Fruit fly (Drosophila melanogaster): ENCODE results near the gene CG12659.

The CG12659 gene

DNA sequence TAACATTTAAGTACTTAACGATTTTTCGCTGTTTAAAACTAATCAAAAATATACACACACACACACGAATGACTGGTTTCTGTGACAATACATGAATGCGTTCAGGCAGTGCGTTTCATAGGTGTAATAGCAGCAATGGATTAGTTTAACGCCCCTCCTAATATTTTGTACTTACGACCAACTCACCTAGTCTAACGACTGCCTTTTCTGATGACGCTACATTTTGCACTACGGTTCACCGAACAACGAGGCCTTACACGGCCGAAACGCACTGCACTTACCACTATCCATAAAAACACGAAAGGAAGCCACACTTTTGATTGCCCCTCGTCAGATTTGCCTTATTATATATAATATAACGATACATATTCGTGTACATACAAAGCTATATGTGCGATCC lies 9.6 kb upstream of the CG12659 start:
- no peak for TF ChIP-seq pan (optimal IDR thresholded peaks at IDR 0.05)
- TF ChIP-seq CG8478 (optimal IDR thresholded peaks at IDR 0.05) = no peak
- no peak for TF ChIP-seq usp (GFP tag; optimal IDR thresholded peaks at IDR 0.05)

DNA sequence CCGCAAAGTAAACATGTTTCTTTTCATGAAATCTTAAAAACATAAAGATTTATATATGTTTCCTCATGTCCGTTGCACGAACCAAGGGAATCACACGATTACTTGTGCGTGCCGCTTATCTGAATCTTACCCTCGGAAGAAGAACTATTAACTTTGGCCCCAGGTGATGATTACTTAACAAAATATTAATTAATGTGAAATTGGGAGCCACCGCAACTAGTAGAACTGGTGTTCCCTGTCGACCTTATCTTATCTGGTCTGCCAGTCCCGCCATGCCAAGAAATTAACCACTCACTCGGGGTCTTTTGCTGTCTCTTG lies 1.6 kb upstream of the CG12659 start:
- no peak for TF ChIP-seq psq (optimal IDR thresholded peaks at IDR 0.05)
- no peak for TF ChIP-seq Dll (optimal IDR thresholded peaks at IDR 0.05)
- no peak for TF ChIP-seq EcR (GFP tag; optimal IDR thresholded peaks at IDR 0.05)
- no peak for TF ChIP-seq CG8478 (optimal IDR thresholded peaks at IDR 0.05)
- no peak for TF ChIP-seq usp (GFP tag; optimal IDR thresholded peaks at IDR 0.05)
- no peak for TF ChIP-seq pan (optimal IDR thresholded peaks at IDR 0.05)

dm6 chrX:8592437-8593158 lies 1.1 kb upstream of the CG12659 start:
- TF ChIP-seq usp (GFP tag; optimal IDR thresholded peaks at IDR 0.05) (no peak), psq (optimal IDR thresholded peaks at IDR 0.05) (no peak), EcR (GFP tag; optimal IDR thresholded peaks at IDR 0.05) (no peak), CG8478 (optimal IDR thresholded peaks at IDR 0.05) (no peak), Dll (optimal IDR thresholded peaks at IDR 0.05) (no peak), pan (optimal IDR thresholded peaks at IDR 0.05) (no peak)

DNA sequence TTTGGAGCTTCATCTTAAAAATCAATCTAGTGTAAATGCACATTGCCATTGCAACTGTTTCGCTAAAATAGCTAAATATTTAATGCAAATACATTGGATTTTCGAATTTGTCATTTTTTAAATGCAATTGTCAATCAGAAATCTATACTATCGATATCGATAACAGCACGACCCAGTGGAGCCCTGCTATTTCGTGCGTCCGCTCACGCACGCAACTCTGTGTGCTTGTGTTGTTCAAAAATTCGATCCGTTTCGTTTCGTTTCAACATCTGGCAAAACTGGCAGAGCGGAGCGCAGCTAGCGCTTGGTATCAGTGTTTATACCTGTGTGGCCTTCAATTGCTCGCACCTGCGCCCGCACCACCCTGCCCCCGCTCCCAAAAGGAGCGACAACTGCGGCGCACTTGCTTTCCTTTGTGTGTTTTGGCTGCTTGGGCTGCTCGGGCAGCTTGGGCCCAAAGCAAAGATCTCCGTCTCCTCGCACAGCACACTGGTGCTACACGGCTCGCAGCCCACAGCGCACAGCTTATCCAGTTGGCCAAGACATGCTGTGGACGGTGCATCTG lies 2.8 kb downstream of the CG12659 start, which contains the start of gene CG12081:
Gene CG12081, plus strand, starts transcription at position 205 of the 565 bp plus-strand sequence.
- TF ChIP-seq pan (optimal IDR thresholded peaks at IDR 0.05) (no peak), usp (GFP tag; optimal IDR thresholded peaks at IDR 0.05) (no peak), psq (optimal IDR thresholded peaks at IDR 0.05) (no peak), CG8478 (optimal IDR thresholded peaks at IDR 0.05) (no peak), EcR (GFP tag; optimal IDR thresholded peaks at IDR 0.05) (no peak), Dll (optimal IDR thresholded peaks at IDR 0.05) (no peak)

dm6 chrX:8583159-8583558 lies 8.4 kb downstream of the CG12659 start:
- TF ChIP-seq psq (optimal IDR thresholded peaks at IDR 0.05) (no peak), EcR (GFP tag; optimal IDR thresholded peaks at IDR 0.05) (no peak), usp (GFP tag; optimal IDR thresholded peaks at IDR 0.05) (no peak)

DNA sequence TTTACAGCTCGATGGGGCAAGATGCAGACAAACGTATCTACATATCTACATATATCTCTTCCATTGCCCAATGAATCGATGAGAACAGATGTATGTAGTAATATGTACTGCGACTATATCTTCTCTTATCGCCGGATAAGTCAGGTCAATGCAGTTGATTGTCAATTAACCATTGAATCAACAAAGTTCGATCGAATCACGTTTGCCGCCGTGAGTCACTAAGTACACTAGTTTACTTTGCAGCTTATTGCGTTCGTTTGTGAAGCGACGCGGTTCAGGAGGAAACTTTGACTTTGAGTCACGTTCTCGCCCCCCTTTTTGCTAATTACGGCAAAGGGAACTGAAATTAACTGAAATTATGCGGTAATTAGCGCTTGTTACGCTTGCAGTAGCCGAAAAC lies 10.7 kb downstream of the CG12659 start:
- TF ChIP-seq pan (optimal IDR thresholded peaks at IDR 0.05) = no peak
- no peak for TF ChIP-seq EcR (GFP tag; optimal IDR thresholded peaks at IDR 0.05)
- TF ChIP-seq psq (optimal IDR thresholded peaks at IDR 0.05) = no peak
- TF ChIP-seq CG8478 (optimal IDR thresholded peaks at IDR 0.05) = no peak
- no peak for TF ChIP-seq usp (GFP tag; optimal IDR thresholded peaks at IDR 0.05)

- TF ChIP-seq pan (optimal IDR thresholded peaks at IDR 0.05) (no peak), EcR (GFP tag; optimal IDR thresholded peaks at IDR 0.05) (no peak), usp (GFP tag; optimal IDR thresholded peaks at IDR 0.05) (no peak), Dll (optimal IDR thresholded peaks at IDR 0.05) (no peak), CG8478 (optimal IDR thresholded peaks at IDR 0.05) (no peak), psq (optimal IDR thresholded peaks at IDR 0.05) (no peak)
These were observed 11.7 kb downstream of the CG12659 start for dm6 chrX:8579875-8580274.

- TF ChIP-seq EcR (GFP tag; optimal IDR thresholded peaks at IDR 0.05) = no peak
- no peak for TF ChIP-seq Dll (optimal IDR thresholded peaks at IDR 0.05)
- TF ChIP-seq CG8478 (optimal IDR thresholded peaks at IDR 0.05) = no peak
- TF ChIP-seq usp (GFP tag; optimal IDR thresholded peaks at IDR 0.05) = no peak
- TF ChIP-seq pan (optimal IDR thresholded peaks at IDR 0.05) = no peak
- no peak for TF ChIP-seq psq (optimal IDR thresholded peaks at IDR 0.05)
These were observed 12.4 kb downstream of the CG12659 start for dm6 chrX:8579097-8579496.

- TF ChIP-seq usp (GFP tag; optimal IDR thresholded peaks at IDR 0.05) (no peak), EcR (GFP tag; optimal IDR thresholded peaks at IDR 0.05) (no peak), CG8478 (optimal IDR thresholded peaks at IDR 0.05) (no peak), pan (optimal IDR thresholded peaks at IDR 0.05) (no peak), psq (optimal IDR thresholded peaks at IDR 0.05) (no peak), Dll (optimal IDR thresholded peaks at IDR 0.05) (no peak)
These were observed 14.9 kb downstream of the CG12659 start for dm6 chrX:8576675-8577074.

DNA sequence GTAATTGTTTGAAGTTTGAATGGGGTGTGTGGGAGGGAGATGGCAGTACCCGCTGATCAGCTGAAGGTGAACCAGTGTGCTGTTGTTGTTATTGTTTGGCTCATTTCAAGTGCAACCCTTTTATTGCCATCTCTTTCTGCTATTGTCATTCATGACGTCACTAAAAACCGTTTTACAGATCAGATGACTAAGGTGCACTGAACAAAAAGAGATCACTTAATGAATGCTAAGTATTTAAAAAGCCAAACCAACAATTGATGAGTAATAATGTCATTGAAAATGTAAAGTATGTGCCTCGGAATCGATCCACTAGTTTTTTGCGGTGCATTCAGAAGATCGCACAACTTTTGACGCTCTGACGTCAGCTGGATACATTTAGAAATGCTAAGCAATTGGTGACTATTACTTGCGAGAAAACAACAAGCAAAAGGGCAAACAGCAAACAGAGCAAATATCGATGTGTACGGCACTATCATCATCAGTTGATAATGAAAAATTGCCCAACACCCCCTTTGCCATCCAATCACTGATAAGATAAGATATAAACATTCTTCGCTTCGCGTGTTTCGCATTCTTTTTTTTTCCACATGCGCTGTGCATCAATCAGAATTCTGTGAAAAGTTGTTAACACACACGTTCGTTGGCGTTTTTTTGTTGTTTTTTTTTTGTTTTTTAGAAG lies 16.7 kb downstream of the CG12659 start:
- TF ChIP-seq EcR (GFP tag; optimal IDR thresholded peaks at IDR 0.05) (no peak), CG8478 (optimal IDR thresholded peaks at IDR 0.05) (no peak), usp (GFP tag; optimal IDR thresholded peaks at IDR 0.05) (no peak), pan (optimal IDR thresholded peaks at IDR 0.05) (no peak), psq (optimal IDR thresholded peaks at IDR 0.05) (no peak), Dll (optimal IDR thresholded peaks at IDR 0.05) (no peak)

- TF ChIP-seq CG8478 (optimal IDR thresholded peaks at IDR 0.05) = no peak
- TF ChIP-seq pan (optimal IDR thresholded peaks at IDR 0.05) = no peak
These were observed 17.6 kb downstream of the CG12659 start, which contains the start of gene CG12065 for dm6 chrX:8573744-8574484. TSS of gene CG12065 (plus strand) at chrX:8574306.

dm6 chrX:8572939-8573594 lies 18.5 kb downstream of the CG12659 start, which contains the start of gene spirit:
TSS of gene spirit (minus strand) at chrX:8573593.
- TF ChIP-seq psq (optimal IDR thresholded peaks at IDR 0.05) (no peak), Dll (optimal IDR thresholded peaks at IDR 0.05) (no peak), CG8478 (optimal IDR thresholded peaks at IDR 0.05) (no peak), usp (GFP tag; optimal IDR thresholded peaks at IDR 0.05) (no peak), pan (optimal IDR thresholded peaks at IDR 0.05) (no peak), EcR (GFP tag; optimal IDR thresholded peaks at IDR 0.05) (no peak)

Data from whole organism.